Worm (Caenorhabditis elegans) whole organism, L3 larva: ENCODE results near the gene F08D12.15.

ENCODE experiments used
- R02D3.7 ChIP-seq: fragments of 150-350 bp; optimal IDR thresholded peaks from 2 replicates; lab custom pipeline; 2014; ENCODE audit warnings: missing biosample characterization, missing genetic modification characterization
- ZK546.5 ChIP-seq: sonication (generic microtip); optimal IDR thresholded peaks from 2 replicates; lab custom pipeline; 2017; ENCODE audit warnings: missing biosample characterization, missing genetic modification characterization
- aly-2 ChIP-seq: fragments of 150-350 bp; optimal IDR thresholded peaks from 2 replicates; lab custom pipeline; 2014; ENCODE audit warnings: missing biosample characterization, missing genetic modification characterization
- ama-1 ChIP-seq: fragments of 150-350 bp; optimal IDR thresholded peaks from 2 replicates; lab custom pipeline; 2018
- ceh-16 ChIP-seq: sonication (generic microtip); optimal IDR thresholded peaks from 2 replicates; lab custom pipeline; 2017; ENCODE audit warnings: missing biosample characterization, missing genetic modification characterization
- ceh-28 ChIP-seq: fragments of 150-350 bp; optimal IDR thresholded peaks from 2 replicates; lab custom pipeline; 2014; ENCODE audit warnings: missing biosample characterization, missing genetic modification reagents, missing genetic modification characterization
- ceh-82 ChIP-seq: fragments of 150-350 bp; optimal IDR thresholded peaks from 2 replicates; lab custom pipeline; 2014; ENCODE audit warnings: missing biosample characterization, missing genetic modification characterization
- ceh-9 ChIP-seq: sonication (generic microtip); optimal IDR thresholded peaks from 2 replicates; lab custom pipeline; 2018; ENCODE audit warnings: missing biosample characterization, missing genetic modification characterization
- daf-12 ChIP-seq: fragments of 150-350 bp; optimal IDR thresholded peaks from 2 replicates; lab custom pipeline; 2014; ENCODE audit warnings: missing biosample characterization, missing genetic modification reagents, missing genetic modification characterization
- egl-27 ChIP-seq: sonication (generic microtip); optimal IDR thresholded peaks from 4 replicates; lab custom pipeline; 2017; ENCODE audit warnings: missing biosample characterization, missing genetic modification reagents, missing genetic modification characterization
- egl-5 ChIP-seq: fragments of 150-350 bp; optimal IDR thresholded peaks from 2 replicates; lab custom pipeline; 2017; ENCODE audit warnings: missing biosample characterization, missing genetic modification reagents, missing genetic modification characterization, inconsistent platforms
- elt-1 ChIP-seq: fragments of 150-350 bp; optimal IDR thresholded peaks from 2 replicates; lab custom pipeline; 2014; ENCODE audit warnings: missing biosample characterization, missing genetic modification characterization
- elt-2 ChIP-seq: sonication (generic microtip); optimal IDR thresholded peaks from 2 replicates; lab custom pipeline; 2016; ENCODE audit warnings: missing genetic modification reagents, mild to moderate bottlenecking, missing genetic modification characterization, missing compliant biosample characterization
- elt-3 ChIP-seq, 3 experiments: fragments of 150-350 bp in 1 of 3; sonication (generic microtip) in 2 of 3; optimal IDR thresholded peaks; 2 replicates in 2 of 3; 4 replicates in 1 of 3; lab custom pipeline; 2014 to 2017; ENCODE audit warnings: missing biosample characterization in 3 of 3, missing genetic modification characterization in 3 of 3
- eor-1 ChIP-seq, 2 experiments: fragments of 150-350 bp; optimal IDR thresholded peaks; 2 replicates each; lab custom pipeline; 2014 to 2018; ENCODE audit warnings: missing biosample characterization in 2 of 2, missing genetic modification characterization in 2 of 2
- fkh-10 ChIP-seq: sonication (generic microtip); optimal IDR thresholded peaks from 2 replicates; lab custom pipeline; 2017; ENCODE audit warnings: missing biosample characterization, missing genetic modification reagents, missing genetic modification characterization
- fkh-2 ChIP-seq: fragments of 150-350 bp; optimal IDR thresholded peaks from 2 replicates; lab custom pipeline; 2014; ENCODE audit warnings: missing biosample characterization, missing genetic modification reagents, missing genetic modification characterization
- fos-1 ChIP-seq: fragments of 150-350 bp; optimal IDR thresholded peaks from 2 replicates; lab custom pipeline; 2014; ENCODE audit warnings: missing biosample characterization, missing genetic modification characterization
- hmg-11 ChIP-seq: sonication (generic microtip); optimal IDR thresholded peaks from 2 replicates; lab custom pipeline; 2016; ENCODE audit warnings: missing genetic modification characterization, missing compliant biosample characterization
- lin-15B ChIP-seq: fragments of 150-350 bp; optimal IDR thresholded peaks from 2 replicates; lab custom pipeline; 2014; ENCODE audit warnings: missing biosample characterization, missing genetic modification characterization
- lin-39 ChIP-seq: fragments of 150-350 bp; optimal IDR thresholded peaks from 2 replicates; lab custom pipeline; 2018; ENCODE audit warnings: missing biosample characterization, missing genetic modification reagents, missing genetic modification characterization
- lsy-12 ChIP-seq: sonication (generic microtip); optimal IDR thresholded peaks from 2 replicates; lab custom pipeline; 2016; ENCODE audit warnings: mild to moderate bottlenecking, missing genetic modification characterization, missing compliant biosample characterization
- mdl-1 ChIP-seq: fragments of 150-350 bp; optimal IDR thresholded peaks from 2 replicates; lab custom pipeline; 2014; ENCODE audit warnings: missing biosample characterization, missing genetic modification characterization
- mml-1 ChIP-seq: fragments of 150-350 bp; sonication (generic microtip); optimal IDR thresholded peaks from 3 replicates; lab custom pipeline; 2014; ENCODE audit warnings: missing biosample characterization, missing genetic modification characterization
- nfya-1 ChIP-seq: sonication (generic microtip); optimal IDR thresholded peaks from 2 replicates; lab custom pipeline; 2017; ENCODE audit warnings: missing genetic modification characterization, mild to moderate bottlenecking, missing compliant biosample characterization, antibody characterized with exemption, moderate library complexity; ENCODE audit not compliant: insufficient read depth
- nhr-11 ChIP-seq: fragments of 150-350 bp; optimal IDR thresholded peaks from 2 replicates; lab custom pipeline; 2014; ENCODE audit warnings: missing biosample characterization, missing genetic modification characterization
- nhr-12 ChIP-seq: fragments of 150-350 bp; optimal IDR thresholded peaks from 2 replicates; lab custom pipeline; 2014; ENCODE audit warnings: missing biosample characterization, missing genetic modification characterization
- nhr-23 ChIP-seq: fragments of 150-350 bp; optimal IDR thresholded peaks from 2 replicates; lab custom pipeline; 2014; ENCODE audit warnings: missing biosample characterization, missing genetic modification reagents, missing genetic modification characterization
- nhr-237 ChIP-seq: fragments of 150-350 bp; optimal IDR thresholded peaks from 2 replicates; lab custom pipeline; 2014; ENCODE audit warnings: missing biosample characterization, missing genetic modification characterization
- nhr-25 ChIP-seq: sonication (generic microtip); optimal IDR thresholded peaks from 2 replicates; lab custom pipeline; 2017; ENCODE audit warnings: missing biosample characterization, missing genetic modification characterization
- nhr-28 ChIP-seq: fragments of 150-350 bp; optimal IDR thresholded peaks from 2 replicates; lab custom pipeline; 2014; ENCODE audit warnings: missing biosample characterization, missing genetic modification characterization
- nhr-67 ChIP-seq: fragments of 150-350 bp; optimal IDR thresholded peaks from 2 replicates; lab custom pipeline; 2014; ENCODE audit warnings: missing biosample characterization, missing genetic modification characterization
- nhr-76 ChIP-seq: fragments of 150-350 bp; sonication (generic microtip); optimal IDR thresholded peaks from 5 replicates; lab custom pipeline; 2014; ENCODE audit warnings: missing biosample characterization, missing genetic modification characterization
- pha-4 ChIP-seq: fragments of 150-350 bp; optimal IDR thresholded peaks from 2 replicates; lab custom pipeline; 2014; ENCODE audit warnings: missing biosample characterization, missing genetic modification reagents, missing genetic modification characterization
- pqm-1 ChIP-seq: fragments of 150-350 bp; optimal IDR thresholded peaks from 2 replicates; lab custom pipeline; 2017; ENCODE audit warnings: missing biosample characterization, missing genetic modification characterization, inconsistent platforms
- sea-2 ChIP-seq: fragments of 150-350 bp; sonication (generic microtip); optimal IDR thresholded peaks from 4 replicates; lab custom pipeline; 2014; ENCODE audit warnings: missing biosample characterization, missing genetic modification reagents, missing genetic modification characterization
- skn-1 ChIP-seq: fragments of 150-350 bp; optimal IDR thresholded peaks from 2 replicates; lab custom pipeline; 2014; ENCODE audit warnings: missing biosample characterization, missing genetic modification characterization
- snpc-4 ChIP-seq: fragments of 150-350 bp; optimal IDR thresholded peaks from 2 replicates; lab custom pipeline; 2014; ENCODE audit warnings: missing biosample characterization, missing genetic modification characterization
- tbx-2 ChIP-seq: sonication (generic microtip); optimal IDR thresholded peaks from 2 replicates; lab custom pipeline; 2016; ENCODE audit warnings: mild to moderate bottlenecking, missing genetic modification characterization, missing compliant biosample characterization
- unc-39 ChIP-seq: sonication (generic microtip); optimal IDR thresholded peaks from 4 replicates; lab custom pipeline; 2017; ENCODE audit warnings: missing biosample characterization, missing genetic modification characterization
- unc-62 ChIP-seq: fragments of 150-350 bp; sonication (generic microtip); optimal IDR thresholded peaks from 4 replicates; lab custom pipeline; 2014; ENCODE audit warnings: missing biosample characterization, missing genetic modification reagents, missing genetic modification characterization
- zag-1 ChIP-seq: fragments of 150-350 bp; optimal IDR thresholded peaks from 2 replicates; lab custom pipeline; 2014; ENCODE audit warnings: missing biosample characterization, missing genetic modification characterization
- ztf-11 ChIP-seq: fragments of 150-350 bp; optimal IDR thresholded peaks from 2 replicates; lab custom pipeline; 2014; ENCODE audit warnings: missing biosample characterization, missing genetic modification characterization
- ztf-4 ChIP-seq: fragments of 150-350 bp; optimal IDR thresholded peaks from 2 replicates; lab custom pipeline; 2014; ENCODE audit warnings: missing biosample characterization, missing genetic modification characterization

F08D12.15 gene

DNA sequence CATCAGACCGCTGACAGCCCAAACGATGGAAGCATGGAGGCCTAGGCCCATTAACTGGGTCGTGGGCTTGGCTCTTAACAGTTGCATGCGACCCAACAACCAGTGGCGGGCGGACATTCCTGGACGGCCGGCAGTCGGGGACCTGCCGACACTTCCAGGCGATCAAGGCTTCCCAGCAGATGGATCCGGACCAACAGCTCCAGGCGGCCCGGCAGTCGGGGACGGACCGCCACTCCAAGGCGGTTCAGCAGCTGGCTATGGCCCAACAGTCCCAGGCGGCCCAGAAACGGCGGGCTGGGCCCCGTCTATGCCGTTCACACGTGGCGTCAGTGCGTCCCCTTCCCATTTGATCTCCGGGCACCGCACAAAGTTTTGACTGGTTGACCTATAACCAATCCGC, 25.0 kb upstream of the F08D12.15 start:
- TF ChIP-seq mdl-1 (tag; lab: Kevin White, UChicago) (no peak), nhr-28 (no peak), ceh-28 (tag; lab: Kevin White, UChicago) (no peak), ztf-11 (no peak), pha-4 (tag; lab: Kevin White, UChicago) (no peak), ceh-16 (tag; lab: Kevin White, UChicago) (no peak), tbx-2 (tag; lab: Kevin White, UChicago) (no peak), unc-62 (GFP tag; lab: Kevin White, UChicago) (no peak), egl-5 (tag; lab: Kevin White, UChicago) (no peak), mml-1 (no peak), zag-1 (no peak), ceh-82 (no peak), lsy-12 (tag; lab: Kevin White, UChicago) (no peak), nhr-25 (tag; lab: Kevin White, UChicago) (no peak), fkh-10 (GFP tag; lab: Kevin White, UChicago) (no peak)

DNA sequence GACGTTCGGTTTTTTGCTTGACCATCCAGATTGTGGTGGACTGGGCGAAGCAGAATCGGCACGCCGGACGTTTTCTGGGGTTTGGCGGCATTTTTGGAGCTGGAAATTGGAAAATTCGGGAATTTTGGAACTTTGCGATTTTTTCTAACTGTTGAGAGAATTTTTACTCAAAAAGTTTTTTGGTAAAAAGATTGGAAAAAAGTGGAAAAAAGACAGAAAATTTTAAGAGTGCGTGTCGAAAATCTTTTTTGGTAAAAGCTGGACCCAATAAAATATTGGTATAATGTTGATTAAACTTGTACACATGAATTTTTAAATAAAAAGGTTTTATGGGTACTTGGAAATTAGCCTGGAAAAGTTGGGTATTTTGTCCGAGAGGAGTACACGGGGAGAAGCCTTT, 24.2 kb upstream of the F08D12.15 start, which contains the start of gene T05A8.7:
Gene T05A8.7 (minus strand): TSS at position 101 of the 400 bp plus-strand sequence.
- TF ChIP-seq elt-3 (tag; optimal IDR thresholded peaks at IDR 0.05; lab: Kevin White, UChicago) (no peak), nhr-25 (tag; lab: Kevin White, UChicago) (no peak), lin-39 (tag; lab: Kevin White, UChicago) (no peak), elt-2 (tag; lab: Kevin White, UChicago) (no peak), ZK546.5 (tag; lab: Kevin White, UChicago) (no peak), ceh-9 (tag; lab: Kevin White, UChicago) (no peak), sea-2 (GFP tag; lab: Kevin White, UChicago) (no peak), aly-2 (tag; lab: Kevin White, UChicago) (no peak), zag-1 (no peak), elt-1 (no peak), ztf-4 (tag; lab: Kevin White, UChicago) (no peak), lsy-12 (tag; lab: Kevin White, UChicago) (no peak), skn-1 (tag; lab: Kevin White, UChicago) (no peak), ceh-82 (no peak), mdl-1 (tag; lab: Kevin White, UChicago) (no peak), fos-1 (tag; lab: Kevin White, UChicago) (no peak), pha-4 (tag; lab: Kevin White, UChicago) (no peak), nhr-76 (no peak)

DNA sequence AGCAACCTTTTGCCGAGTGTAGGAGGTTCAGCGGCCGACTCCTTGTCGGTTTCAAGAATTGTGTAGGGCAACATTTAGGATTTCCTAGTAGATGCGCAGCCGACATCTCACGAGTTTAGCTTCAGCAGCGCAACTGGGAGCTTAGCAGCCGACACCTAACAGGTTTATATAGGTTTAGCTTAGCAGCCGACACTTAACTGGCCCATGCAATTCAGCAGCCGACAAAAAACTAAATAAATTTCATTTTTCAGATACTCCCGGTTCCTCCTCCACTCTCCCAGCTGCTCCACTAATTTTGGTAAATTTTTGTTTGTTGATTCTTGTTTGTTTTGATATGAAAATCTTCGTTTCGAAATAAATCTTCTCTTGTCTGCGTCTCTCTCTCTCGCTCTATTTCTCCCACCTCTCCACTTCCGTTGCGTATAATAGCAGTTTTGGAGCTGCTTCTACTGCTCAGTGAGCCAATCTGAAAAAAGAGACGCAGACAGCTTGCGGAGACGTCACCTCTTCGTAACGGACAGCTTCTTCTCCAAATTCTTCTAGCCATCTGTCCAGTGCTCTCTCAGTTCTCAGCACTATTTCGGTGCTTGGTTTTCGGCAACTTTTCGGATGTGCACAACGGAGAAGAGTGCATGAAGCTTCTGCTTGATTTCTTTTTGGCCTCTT, 18.3 kb upstream of the F08D12.15 start:
- TF ChIP-seq mml-1 (no peak), tbx-2 (tag; lab: Kevin White, UChicago) (peak; percentile 46), ceh-16 (tag; lab: Kevin White, UChicago) (no peak), hmg-11 (peak; percentile 76), snpc-4 (tag; lab: Kevin White, UChicago) (peak; percentile 41), elt-2 (tag; lab: Kevin White, UChicago) (no peak), aly-2 (tag; lab: Kevin White, UChicago) (no peak), zag-1 (peak; percentile 30), unc-62 (GFP tag; lab: Kevin White, UChicago) (peak; percentile 79), nhr-28 (no peak), elt-3 (tag; optimal IDR thresholded peaks at IDR 0.05; lab: Kevin White, UChicago) (no peak), eor-1 (tag; optimal IDR thresholded peaks at IDR 0.05; lab: Kevin White, UChicago) (no peak), unc-39 (no peak), ceh-82 (peak; percentile 26), nhr-237 (tag; lab: Kevin White, UChicago) (no peak), mdl-1 (tag; lab: Kevin White, UChicago) (no peak), egl-5 (tag; lab: Kevin White, UChicago) (peak; percentile 15), nhr-11 (tag; lab: Kevin White, UChicago) (no peak), daf-12 (tag; lab: Kevin White, UChicago) (no peak), elt-1 (no peak), ceh-28 (tag; lab: Kevin White, UChicago) (no peak), egl-27 (no peak), ama-1 (lab: Kevin White, UChicago) (no peak), nhr-12 (no peak), fkh-2 (tag; lab: Kevin White, UChicago) (no peak), nfya-1 (tag; lab: Kevin White, UChicago) (peak; percentile 81), fos-1 (tag; lab: Kevin White, UChicago) (no peak), nhr-23 (tag; lab: Kevin White, UChicago) (no peak), nhr-67 (tag; lab: Kevin White, UChicago) (no peak), pqm-1 (no peak), fkh-10 (GFP tag; lab: Kevin White, UChicago) (peak; percentile 31), nhr-25 (tag; lab: Kevin White, UChicago) (no peak), lin-39 (tag; lab: Kevin White, UChicago) (peak; percentile 71), pha-4 (tag; lab: Kevin White, UChicago) (no peak), skn-1 (tag; lab: Kevin White, UChicago) (peak; percentile 10), lsy-12 (tag; lab: Kevin White, UChicago) (no peak), lin-15B (tag; lab: Kevin White, UChicago) (peak; percentile 41), R02D3.7 (peak; percentile 13), ztf-4 (tag; lab: Kevin White, UChicago) (no peak), ZK546.5 (tag; lab: Kevin White, UChicago) (no peak)
- TF ChIP-seq, all 47 proteins: peak for 13
